Worm (Caenorhabditis elegans) whole organism, L4 larva: Measurements from ENCODE around the gene sdz-15.
A peak's percentile ranks its signal among the peaks of the same experiment; 100 is the strongest.

Experiments
- F49E8.2 ChIP-seq: sonication (generic microtip); optimal IDR thresholded peaks from 2 replicates; lab custom pipeline; 2016; ENCODE audit warnings: missing compliant biosample characterization, mild to moderate bottlenecking, missing genetic modification characterization, borderline replicate concordance
- R02D3.7 ChIP-seq: fragments of 150-350 bp; sonication (generic microtip); optimal IDR thresholded peaks from 3 replicates; lab custom pipeline; 2014; ENCODE audit warnings: missing biosample characterization, missing genetic modification characterization
- Y48G9A.11 ChIP-seq: fragments of 200-800 bp; sonication (Bioruptor generic); IDR thresholded peaks from 2 replicates; pipeline ENCODE4 v1.3.6; 2022; ENCODE audit warnings: missing genetic modification reagents, missing genetic modification characterization, missing compliant biosample characterization
- Y75B8A.6 ChIP-seq: fragments of 200-800 bp; sonication (Bioruptor generic); IDR thresholded peaks from 2 replicates; pipeline ENCODE4 v1.3.6; 2022; ENCODE audit warnings: missing genetic modification reagents, missing genetic modification characterization, missing compliant biosample characterization
- ZK546.5 ChIP-seq, 2 experiments: sonication (generic microtip); optimal IDR thresholded peaks; 2 replicates each; lab custom pipeline; 2017; ENCODE audit warnings: missing biosample characterization in 2 of 2, missing genetic modification characterization in 2 of 2
- aha-1 ChIP-seq: fragments of 150-350 bp; peaks from one replicate; lab custom pipeline; 2014; ENCODE audit warnings: missing biosample characterization, missing genetic modification characterization
- aly-2 ChIP-seq: sonication (generic microtip); optimal IDR thresholded peaks from 2 replicates; lab custom pipeline; 2018; ENCODE audit warnings: missing biosample characterization, missing genetic modification characterization
- ama-1 ChIP-seq: fragments of 150-350 bp; optimal IDR thresholded peaks from 2 replicates; lab custom pipeline; 2014; ENCODE audit warnings: inconsistent platforms, mixed read lengths
- ceh-20 ChIP-seq: fragments of 200-800 bp; sonication (Bioruptor generic); IDR thresholded peaks from 2 replicates; pipeline ENCODE4 v1.3.6; 2022; ENCODE audit warnings: missing genetic modification reagents, missing genetic modification characterization, missing compliant biosample characterization
- ceh-28 ChIP-seq: fragments of 150-350 bp; optimal IDR thresholded peaks from 2 replicates; lab custom pipeline; 2014; ENCODE audit warnings: missing biosample characterization, missing genetic modification reagents, missing genetic modification characterization
- ceh-62 ChIP-seq: sonication (generic microtip); optimal IDR thresholded peaks from 2 replicates; lab custom pipeline; 2017; ENCODE audit warnings: missing biosample characterization, missing genetic modification characterization
- ceh-82 ChIP-seq: sonication (generic microtip); optimal IDR thresholded peaks from 2 replicates; lab custom pipeline; 2017; ENCODE audit warnings: missing biosample characterization, missing genetic modification characterization
- cey-2 ChIP-seq: sonication (generic microtip); optimal IDR thresholded peaks from 3 replicates; lab custom pipeline; 2017; ENCODE audit warnings: missing genetic modification characterization, mild to moderate bottlenecking, missing compliant biosample characterization, antibody characterized with exemption, borderline replicate concordance; ENCODE audit not compliant: insufficient read depth
- ctbp-1 ChIP-seq: fragments of 200-800 bp; sonication (Bioruptor generic); IDR thresholded peaks from 2 replicates; pipeline ENCODE4 v1.3.6; 2022; ENCODE audit warnings: missing genetic modification reagents, missing genetic modification characterization, missing compliant biosample characterization
- dmd-6 ChIP-seq: fragments of 200-800 bp; sonication (Bioruptor generic); IDR thresholded peaks from 2 replicates; pipeline ENCODE4 v1.3.6; 2022; ENCODE audit warnings: missing genetic modification reagents, missing genetic modification characterization, missing compliant biosample characterization
- dmd-9 ChIP-seq: fragments of 200-800 bp; sonication (Bioruptor generic); IDR thresholded peaks from 2 replicates; pipeline ENCODE4 v1.3.6; 2022; ENCODE audit warnings: missing genetic modification reagents, missing genetic modification characterization, missing compliant biosample characterization
- duxl-1 ChIP-seq: sonication (generic microtip); optimal IDR thresholded peaks from 2 replicates; lab custom pipeline; 2016; ENCODE audit warnings: mild to moderate bottlenecking, missing genetic modification characterization, moderate library complexity, missing compliant biosample characterization; ENCODE audit not compliant: poor library complexity
- egl-27 ChIP-seq: sonication (generic microtip); optimal IDR thresholded peaks from 3 replicates; lab custom pipeline; 2017; ENCODE audit warnings: missing biosample characterization, missing genetic modification reagents, missing genetic modification characterization
- hif-1 ChIP-seq, 2 experiments: sonication (generic microtip); optimal IDR thresholded peaks; 2 replicates each; lab custom pipeline; 2016 to 2017; ENCODE audit warnings: missing compliant biosample characterization in 2 of 2, missing genetic modification characterization in 2 of 2, missing genetic modification reagents in 2 of 2, missing genotype in 2 of 2, mild to moderate bottlenecking in 1 of 2
- hlh-11 ChIP-seq: fragments of 200-800 bp; sonication (Bioruptor generic); optimal IDR thresholded peaks from 2 replicates; lab custom pipeline; 2018; ENCODE audit warnings: mild to moderate bottlenecking, missing genetic modification characterization, missing compliant biosample characterization
- jun-1 ChIP-seq: fragments of 150-350 bp; optimal IDR thresholded peaks from 2 replicates; lab custom pipeline; 2014; ENCODE audit warnings: missing biosample characterization, missing genetic modification reagents, missing genetic modification characterization
- lim-7 ChIP-seq: fragments of 200-800 bp; sonication (Bioruptor generic); IDR thresholded peaks from 2 replicates; pipeline ENCODE4 v1.3.6; 2022; ENCODE audit warnings: missing genetic modification characterization, missing compliant biosample characterization
- lin-13 ChIP-seq: fragments of 150-350 bp; optimal IDR thresholded peaks from 2 replicates; lab custom pipeline; 2014; ENCODE audit warnings: missing biosample characterization, missing genetic modification reagents, missing genetic modification characterization
- lin-29 ChIP-seq: fragments of 200-800 bp; sonication (Bioruptor generic); IDR thresholded peaks from 2 replicates; pipeline ENCODE4 v1.3.6; 2022; ENCODE audit warnings: missing genetic modification reagents, missing genetic modification characterization, missing compliant biosample characterization
- lin-38 ChIP-seq: fragments of 200-800 bp; sonication (Bioruptor generic); IDR thresholded peaks from 2 replicates; pipeline ENCODE4 v1.3.6; 2022; ENCODE audit warnings: missing genetic modification reagents, missing genetic modification characterization, missing compliant biosample characterization
- lin-39 ChIP-seq: fragments of 150-350 bp; optimal IDR thresholded peaks from 2 replicates; lab custom pipeline; 2014; ENCODE audit warnings: missing biosample characterization, missing genetic modification reagents, missing genetic modification characterization
- lir-3 ChIP-seq: sonication (generic microtip); optimal IDR thresholded peaks from 2 replicates; lab custom pipeline; 2016; ENCODE audit warnings: mild to moderate bottlenecking, missing genetic modification characterization, missing compliant biosample characterization
- madf-5 ChIP-seq, 2 experiments: fragments of 200-800 bp; sonication (Bioruptor generic); IDR thresholded peaks; 2 replicates each; pipeline ENCODE4 v1.3.6; 2022; ENCODE audit warnings: missing compliant biosample characterization in 2 of 2, missing genetic modification characterization in 2 of 2
- madf-9 ChIP-seq: fragments of 200-800 bp; sonication (Bioruptor generic); conservative IDR thresholded peaks from 2 replicates; pipeline ENCODE4 v1.3.6; 2022; ENCODE audit warnings: missing genetic modification reagents, missing genetic modification characterization, missing compliant biosample characterization
- mdl-1 ChIP-seq, 2 experiments: fragments of 150-350 bp in 1 of 2; sonication (generic microtip) in 1 of 2; optimal IDR thresholded peaks; 2 replicates each; lab custom pipeline; 2014 to 2017; ENCODE audit warnings: missing biosample characterization in 2 of 2, missing genetic modification characterization in 2 of 2
- mxl-3 ChIP-seq: fragments of 200-800 bp; sonication (Bioruptor generic); optimal IDR thresholded peaks from 2 replicates; lab custom pipeline; 2018; ENCODE audit warnings: mild to moderate bottlenecking, missing genetic modification characterization, missing compliant biosample characterization
- nhr-102 ChIP-seq: sonication (generic microtip); optimal IDR thresholded peaks from 2 replicates; lab custom pipeline; 2016; ENCODE audit warnings: mild to moderate bottlenecking, missing genetic modification characterization, moderate library complexity, missing compliant biosample characterization
- nhr-237 ChIP-seq: sonication (generic microtip); optimal IDR thresholded peaks from 2 replicates; lab custom pipeline; 2017; ENCODE audit warnings: missing biosample characterization, missing genetic modification characterization
- nhr-48 ChIP-seq: sonication (generic microtip); optimal IDR thresholded peaks from 2 replicates; lab custom pipeline; 2016; ENCODE audit warnings: mild to moderate bottlenecking, missing genetic modification characterization, missing compliant biosample characterization
- nhr-6 ChIP-seq: fragments of 150-350 bp; optimal IDR thresholded peaks from 2 replicates; lab custom pipeline; 2014; ENCODE audit warnings: missing biosample characterization, missing genetic modification characterization
- pqm-1 ChIP-seq: sonication (generic microtip); optimal IDR thresholded peaks from 2 replicates; lab custom pipeline; 2017; ENCODE audit warnings: missing biosample characterization, missing genetic modification characterization
- rbr-2 ChIP-seq: sonication (generic microtip); optimal IDR thresholded peaks from 2 replicates; lab custom pipeline; 2016; ENCODE audit warnings: missing genotype, missing genetic modification characterization, missing compliant biosample characterization
- saeg-2 ChIP-seq: fragments of 200-800 bp; sonication (Bioruptor generic); IDR thresholded peaks from 2 replicates; pipeline ENCODE4 v1.3.6; 2022; ENCODE audit warnings: missing genetic modification reagents, missing genetic modification characterization, missing compliant biosample characterization
- sdz-12 ChIP-seq: fragments of 200-800 bp; sonication (Bioruptor generic); optimal IDR thresholded peaks from 2 replicates; lab custom pipeline; 2018; ENCODE audit warnings: mild to moderate bottlenecking, missing genetic modification characterization, missing compliant biosample characterization
- set-16 ChIP-seq: fragments of 200-800 bp; sonication (Bioruptor generic); IDR thresholded peaks from 2 replicates; pipeline ENCODE4 v1.3.6; 2022; ENCODE audit warnings: missing genetic modification reagents, missing genetic modification characterization, missing compliant biosample characterization
- skn-1 ChIP-seq: fragments of 150-350 bp; optimal IDR thresholded peaks from 2 replicates; lab custom pipeline; 2014; ENCODE audit warnings: missing biosample characterization, missing genetic modification characterization
- spr-1 ChIP-seq: sonication (generic microtip); optimal IDR thresholded peaks from 2 replicates; lab custom pipeline; 2016; ENCODE audit warnings: mild to moderate bottlenecking, missing genetic modification characterization, missing compliant biosample characterization
- spr-3 ChIP-seq: fragments of 200-800 bp; sonication (Bioruptor generic); optimal IDR thresholded peaks from 2 replicates; lab custom pipeline; 2018; ENCODE audit warnings: mild to moderate bottlenecking, missing genetic modification characterization, missing compliant biosample characterization
- tra-1 ChIP-seq: fragments of 200-800 bp; sonication (Bioruptor generic); IDR thresholded peaks from 2 replicates; pipeline ENCODE4 v1.3.6; 2022; ENCODE audit warnings: missing genetic modification reagents, missing genetic modification characterization, missing compliant biosample characterization
- unc-39 ChIP-seq: sonication (generic microtip); optimal IDR thresholded peaks from 2 replicates; lab custom pipeline; 2017; ENCODE audit warnings: missing biosample characterization, missing genetic modification characterization
- zfp-3 ChIP-seq: fragments of 200-800 bp; sonication (Bioruptor generic); conservative IDR thresholded peaks from 2 replicates; pipeline ENCODE4 v1.3.6; 2022; ENCODE audit warnings: missing genetic modification reagents, missing genetic modification characterization, missing compliant biosample characterization
- zip-11 ChIP-seq: fragments of 200-800 bp; sonication (Bioruptor generic); IDR thresholded peaks from 2 replicates; pipeline ENCODE4 v1.3.6; 2022; ENCODE audit warnings: missing genetic modification characterization, missing compliant biosample characterization
- zip-2 ChIP-seq: fragments of 150-350 bp; optimal IDR thresholded peaks from 2 replicates; lab custom pipeline; 2014; ENCODE audit warnings: missing biosample characterization, missing genetic modification characterization
- ztf-11 ChIP-seq: fragments of 150-350 bp; optimal IDR thresholded peaks from 2 replicates; lab custom pipeline; 2014; ENCODE audit warnings: missing biosample characterization, missing genetic modification characterization

The sdz-15 gene

ce11 chrIII:6462610-6463009 lies 35.7 kb upstream of the sdz-15 start, which contains the start of gene T26A5.8 (continued):
- TF ChIP-seq spr-1: peak; percentile 20
- TF ChIP-seq mxl-3 (GFP tag; lab: Kevin White, UChicago): no peak
- no peak for TF ChIP-seq madf-5 (GFP tag; IDR thresholded peaks at IDR 0.05; lab: Robert Waterston, UW)
- TF ChIP-seq set-16 (GFP tag; lab: Robert Waterston, UW): no peak
- no peak for TF ChIP-seq unc-39 (tag; lab: Kevin White, UChicago)
- TF ChIP-seq R02D3.7 (tag; lab: Kevin White, UChicago): no peak
- TF ChIP-seq dmd-9 (GFP tag; lab: Robert Waterston, UW): no peak
- no peak for TF ChIP-seq zip-11 (GFP tag; lab: Robert Waterston, UW)
- TF ChIP-seq zfp-3 (GFP tag; lab: Robert Waterston, UW): peak; percentile 43; the same call in 1 of the 2 replicates
- TF ChIP-seq Y75B8A.6 (GFP tag; lab: Robert Waterston, UW): peak; percentile 72; the same call in 1 of the 2 replicates
- TF ChIP-seq F49E8.2 (tag; lab: Kevin White, UChicago): no peak
- TF ChIP-seq hif-1 (tag; optimal IDR thresholded peaks at IDR 0.05; lab: Kevin White, UChicago): no peak
- TF ChIP-seq skn-1 (tag; lab: Kevin White, UChicago): no peak
- TF ChIP-seq jun-1: no peak
- TF ChIP-seq lin-29: no peak
- no peak for TF ChIP-seq lin-13 (GFP tag; lab: Kevin White, UChicago)
- TF ChIP-seq sdz-12 (GFP tag; lab: Kevin White, UChicago): no peak
- no peak for TF ChIP-seq zip-2 (tag; lab: Kevin White, UChicago)
- TF ChIP-seq lin-38 (GFP tag; lab: Robert Waterston, UW): peak; percentile 60
- TF ChIP-seq mdl-1 (tag; optimal IDR thresholded peaks at IDR 0.05; lab: Kevin White, UChicago): no peak
- TF ChIP-seq nhr-6: no peak
- no peak for TF ChIP-seq ZK546.5 (tag; optimal IDR thresholded peaks at IDR 0.05; lab: Kevin White, UChicago)
- no peak for TF ChIP-seq ctbp-1 (GFP tag; lab: Robert Waterston, UW)
- TF ChIP-seq lin-39 (tag; lab: Kevin White, UChicago): no peak
- TF ChIP-seq ama-1 (lab: Kevin White, UChicago): peak; percentile 93
- TF ChIP-seq aly-2: no peak
- TF ChIP-seq ceh-28: no peak
- TF ChIP-seq ceh-82 (tag; lab: Kevin White, UChicago): no peak
- TF ChIP-seq Y48G9A.11: peak; percentile 62
- TF ChIP-seq rbr-2 (tag; lab: Kevin White, UChicago): no peak
- no peak for TF ChIP-seq cey-2 (tag; lab: Kevin White, UChicago)
- TF ChIP-seq egl-27 (tag; lab: Kevin White, UChicago): no peak
- TF ChIP-seq madf-9 (GFP tag; lab: Robert Waterston, UW): no peak
- peak; percentile 60 for TF ChIP-seq duxl-1 (tag; lab: Kevin White, UChicago)
- peak; percentile 95 for TF ChIP-seq aha-1 (tag; lab: Kevin White, UChicago)
- TF ChIP-seq pqm-1: no peak
- no peak for TF ChIP-seq hlh-11

ce11 chrIII:6463679-6464078 lies 34.6 kb upstream of the sdz-15 start, which contains the start of gene dlc-1:
TSS of gene dlc-1 (minus strand) at chrIII:6463779.
- 0 out of 2 replicates have a peak, but pooled peaks have one; percentile 2 for TF ChIP-seq zfp-3 (GFP tag; lab: Robert Waterston, UW)
- no peak for TF ChIP-seq lin-39 (tag; lab: Kevin White, UChicago)

- TF ChIP-seq ZK546.5 (tag; optimal IDR thresholded peaks at IDR 0.05; lab: Kevin White, UChicago) (no peak), ceh-20 (GFP tag; lab: Robert Waterston, UW) (peak; percentile 90), nhr-237 (tag; lab: Kevin White, UChicago) (no peak), skn-1 (tag; lab: Kevin White, UChicago) (no peak), lin-29 (no peak; the same call in 1 of the 2 replicates), aly-2 (no peak), hlh-11 (peak; percentile 97), tra-1 (GFP tag; lab: Robert Waterston, UW) (peak; percentile 95), ztf-11 (tag; lab: Kevin White, UChicago) (no peak), nhr-48 (tag; lab: Kevin White, UChicago) (peak; percentile 89), lim-7 (GFP tag; lab: Robert Waterston, UW) (no peak), nhr-102 (tag; lab: Kevin White, UChicago) (peak; percentile 89), lir-3 (tag; lab: Kevin White, UChicago) (no peak), saeg-2 (GFP tag; lab: Robert Waterston, UW) (peak; percentile 70; the same call in 1 of the 2 replicates), hif-1 (tag; optimal IDR thresholded peaks at IDR 0.05; lab: Kevin White, UChicago) (peak in 1 of 2 experiments; percentile 85), spr-3 (GFP tag; lab: Kevin White, UChicago) (peak; percentile 71), ceh-62 (tag; lab: Kevin White, UChicago) (no peak), dmd-6 (GFP tag; lab: Robert Waterston, UW) (peak; percentile 95)
These were observed 34.1 kb upstream of the sdz-15 start for ce11 chrIII:6464113-6464571.
